Worm (Caenorhabditis elegans) whole organism, L4 larva: ENCODE measurements around the gene R01H2.8.

Source experiments
- lin-13 ChIP-seq: fragments of 150-350 bp; optimal IDR thresholded peaks from 2 replicates; lab custom pipeline; 2014; ENCODE audit warnings: missing biosample characterization, missing genetic modification reagents, missing genetic modification characterization
- nhr-28 ChIP-seq: fragments of 150-350 bp; optimal IDR thresholded peaks from 2 replicates; lab custom pipeline; 2014; ENCODE audit warnings: missing biosample characterization, missing genetic modification characterization

DNA sequence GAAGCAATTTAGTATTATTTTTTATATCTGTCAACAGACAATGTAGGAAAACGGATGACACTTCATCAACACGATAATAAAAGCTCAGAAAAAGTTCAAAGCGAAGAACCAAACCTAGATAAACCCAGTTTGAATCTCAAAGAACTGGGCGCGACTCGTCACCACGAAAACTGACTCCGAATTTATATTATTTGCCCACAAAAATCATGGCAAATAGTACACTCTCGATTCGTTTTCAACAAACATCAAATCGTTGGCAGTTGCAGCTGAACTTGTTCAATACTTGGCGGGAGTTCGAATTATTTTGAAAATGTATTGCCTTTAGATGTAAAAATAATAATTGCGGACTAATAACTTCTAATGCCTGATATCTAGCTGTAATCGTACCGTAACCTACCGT, 14.2 kb downstream of the R01H2.8 start:
- TF ChIP-seq nhr-28 (tag; lab: Kevin White, UChicago) (no peak), lin-13 (GFP tag; lab: Kevin White, UChicago) (no peak)
